Fruit fly (Drosophila melanogaster): Measurements from ENCODE around the gene spict.
A peak's percentile ranks its signal among the peaks of the same experiment; 100 is the strongest.

spict gene

DNA sequence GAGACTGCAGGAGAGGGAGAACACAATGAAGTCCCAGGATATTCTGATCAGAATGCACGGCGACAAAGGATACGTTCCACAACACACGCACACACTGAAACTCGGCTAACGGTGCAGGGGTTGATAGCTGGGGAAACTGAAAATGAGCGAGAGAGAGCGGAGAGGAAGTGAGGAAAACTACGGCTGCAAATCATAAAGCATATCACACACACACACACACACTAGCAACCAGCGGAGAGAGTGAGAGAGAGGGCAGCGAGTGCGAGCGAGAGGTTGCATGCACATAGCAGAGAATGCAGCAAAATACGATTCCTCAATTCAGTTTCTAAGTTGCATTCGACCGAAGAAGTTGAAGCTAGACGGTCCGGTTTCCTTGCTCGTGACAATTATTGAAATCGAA, 26.2 kb upstream of the spict start (continued):
- TF ChIP-seq tll (GFP tag; optimal IDR thresholded peaks at IDR 0.05) = no peak
- no peak for TF ChIP-seq CG6765 (GFP tag; optimal IDR thresholded peaks at IDR 0.05)
- TF ChIP-seq CG6654 (GFP tag; optimal IDR thresholded peaks at IDR 0.05) = no peak
- no peak for TF ChIP-seq zfh1 (GFP tag; IDR thresholded peaks at IDR 0.05)
- no peak for TF ChIP-seq Sox100B (GFP tag; optimal IDR thresholded peaks at IDR 0.05)
- no peak for TF ChIP-seq Lpt (GFP tag; optimal IDR thresholded peaks at IDR 0.05)
- no peak for TF ChIP-seq CG2129 (GFP tag; IDR thresholded peaks at IDR 0.05; ENCODE audit: partially characterized antibody)
- TF ChIP-seq HLHmδ (GFP tag; optimal IDR thresholded peaks at IDR 0.05) = peak; percentile 17

DNA sequence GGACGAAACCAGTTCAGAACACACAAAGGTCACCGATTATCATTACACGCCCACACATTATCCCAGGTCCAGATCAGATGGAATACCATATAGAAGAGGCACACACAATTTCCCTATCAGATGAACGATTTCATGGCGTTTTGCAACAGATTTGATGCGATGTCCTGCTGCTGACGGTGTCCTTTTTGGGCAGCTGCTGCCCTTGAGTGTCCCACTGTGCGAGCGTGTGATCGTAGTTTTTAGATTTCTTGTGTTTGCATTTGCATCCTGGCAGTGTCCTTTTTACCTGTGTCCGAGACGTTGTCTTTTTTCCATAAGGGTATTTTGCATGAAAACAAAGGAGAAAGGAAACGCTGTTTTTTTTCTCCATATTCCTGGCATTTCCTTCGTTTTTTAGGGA, 25.2 kb upstream of the spict start:
- TF ChIP-seq twi (tag; optimal IDR thresholded peaks at IDR 0.05) = peak; percentile 57
- peak; percentile 59 for TF ChIP-seq CG15479 (GFP tag; optimal IDR thresholded peaks at IDR 0.05)
- no peak for TF ChIP-seq CG10654 (GFP tag; optimal IDR thresholded peaks at IDR 0.05)
- peak; percentile 21 for TF ChIP-seq CG4707 (GFP tag; optimal IDR thresholded peaks at IDR 0.05)
- no peak for TF ChIP-seq lov (optimal IDR thresholded peaks at IDR 0.05)
- TF ChIP-seq lov (GFP tag; IDR thresholded peaks at IDR 0.05) = no peak
- no peak for TF ChIP-seq CG12659 (GFP tag; optimal IDR thresholded peaks at IDR 0.05)
- TF ChIP-seq zen (tag; optimal IDR thresholded peaks at IDR 0.05) = peak; percentile 67

DNA sequence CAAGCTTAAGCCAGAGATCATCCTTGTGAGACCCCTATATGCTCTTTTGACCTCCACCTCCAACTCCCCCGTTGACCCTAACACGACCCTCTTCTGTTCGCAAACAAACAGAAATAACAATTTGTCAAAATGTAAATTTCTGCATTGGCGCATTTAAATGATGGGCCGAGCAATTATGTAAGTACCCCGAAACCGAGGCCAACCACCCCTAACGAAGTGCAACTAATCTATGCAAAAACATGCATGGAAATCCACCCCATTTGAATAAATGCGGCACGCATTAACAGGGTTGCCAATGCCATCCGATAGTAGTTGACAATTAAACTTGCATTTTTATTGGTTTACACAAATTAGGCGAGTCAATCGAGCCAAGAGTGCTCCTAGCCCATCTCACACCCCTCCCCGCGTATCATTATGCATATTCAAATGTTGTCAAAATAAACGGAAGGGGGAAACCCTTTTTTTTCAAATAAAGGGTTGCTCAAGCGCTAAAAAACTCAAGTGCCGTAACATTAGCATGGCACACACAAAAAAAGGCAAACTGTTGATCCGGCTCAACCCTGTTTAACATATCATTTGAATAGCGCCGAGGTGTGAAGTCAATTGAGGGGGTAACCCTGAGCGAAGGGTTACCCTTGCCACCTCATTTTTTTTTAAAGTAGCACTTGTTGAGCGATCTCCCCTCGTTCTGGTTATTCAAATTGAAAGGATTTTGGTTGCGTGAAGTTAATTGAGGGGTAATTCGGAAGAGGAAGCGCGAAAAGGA, 22.7 kb upstream of the spict start:
- TF ChIP-seq CG1233 (GFP tag; optimal IDR thresholded peaks at IDR 0.05) = no peak
- no peak for TF ChIP-seq CG15011 (GFP tag; optimal IDR thresholded peaks at IDR 0.05)
- no peak for TF ChIP-seq CG10543 (GFP tag; optimal IDR thresholded peaks at IDR 0.05)
- no peak for TF ChIP-seq row (GFP tag; IDR thresholded peaks at IDR 0.05)
- peak; percentile 96 for TF ChIP-seq Kr (GFP tag; optimal IDR thresholded peaks at IDR 0.05)
- TF ChIP-seq Nf-YB (GFP tag; optimal IDR thresholded peaks at IDR 0.05) = peak; percentile 64
- TF ChIP-seq hkb (optimal IDR thresholded peaks at IDR 0.05) = no peak
- no peak for TF ChIP-seq hkb (GFP tag; IDR thresholded peaks at IDR 0.05)
- peak; percentile 25 for TF ChIP-seq stwl (tag; optimal IDR thresholded peaks at IDR 0.05)
- no peak for TF ChIP-seq vnd (GFP tag; IDR thresholded peaks at IDR 0.05; ENCODE audit: partially characterized antibody)
- TF ChIP-seq CG8765 (GFP tag; IDR thresholded peaks at IDR 0.05) = no peak
- TF ChIP-seq sisA (GFP tag; IDR thresholded peaks at IDR 0.05) = no peak
- TF ChIP-seq CG1603 (tag; optimal IDR thresholded peaks at IDR 0.05) = peak; percentile 10
- TF ChIP-seq grn (GFP tag; optimal IDR thresholded peaks at IDR 0.05) = no peak
- TF ChIP-seq scrt (GFP tag; optimal IDR thresholded peaks at IDR 0.05) = peak; percentile 89
- no peak for TF ChIP-seq slbo (GFP tag; IDR thresholded peaks at IDR 0.05)
- no peak for TF ChIP-seq Ssrp (tag; optimal IDR thresholded peaks at IDR 0.05)
- peak; percentile 45 for TF ChIP-seq kni (GFP tag; optimal IDR thresholded peaks at IDR 0.05)
- TF ChIP-seq sqz (GFP tag; optimal IDR thresholded peaks at IDR 0.05) = peak; percentile 92
- peak; percentile 57 for TF ChIP-seq Nf-YC (tag; optimal IDR thresholded peaks at IDR 0.05)
- TF ChIP-seq CoRest (tag; optimal IDR thresholded peaks at IDR 0.05) = no peak
- TF ChIP-seq kay (GFP tag; optimal IDR thresholded peaks at IDR 0.05) = no peak
- TF ChIP-seq seq (GFP tag; IDR thresholded peaks at IDR 0.05) = peak; percentile 70; the same call in 1 of the 2 replicates
- TF ChIP-seq lbe (GFP tag; optimal IDR thresholded peaks at IDR 0.05) = no peak
- TF ChIP-seq Dll (GFP tag; IDR thresholded peaks at IDR 0.05; ENCODE audit: partially characterized antibody) = 0 out of 4 replicates have a peak, but pooled peaks have one; percentile 21
- peak; percentile 33 for TF ChIP-seq abd-A (tag; optimal IDR thresholded peaks at IDR 0.05)
- no peak for TF ChIP-seq CG15479 (GFP tag; optimal IDR thresholded peaks at IDR 0.05)
- no peak for TF ChIP-seq CG12071 (GFP tag; optimal IDR thresholded peaks at IDR 0.05)
- peak; percentile 48 for TF ChIP-seq CG10431 (GFP tag; optimal IDR thresholded peaks at IDR 0.05)
- TF ChIP-seq Dip2 (GFP tag; IDR thresholded peaks at IDR 0.05) = no peak
- TF ChIP-seq CG7987 (GFP tag; optimal IDR thresholded peaks at IDR 0.05) = no peak
- TF ChIP-seq jumu (GFP tag; optimal IDR thresholded peaks at IDR 0.05) = no peak
